Worm (Caenorhabditis elegans): ENCODE data around the gene srx-59.

Gene srx-59

DNA sequence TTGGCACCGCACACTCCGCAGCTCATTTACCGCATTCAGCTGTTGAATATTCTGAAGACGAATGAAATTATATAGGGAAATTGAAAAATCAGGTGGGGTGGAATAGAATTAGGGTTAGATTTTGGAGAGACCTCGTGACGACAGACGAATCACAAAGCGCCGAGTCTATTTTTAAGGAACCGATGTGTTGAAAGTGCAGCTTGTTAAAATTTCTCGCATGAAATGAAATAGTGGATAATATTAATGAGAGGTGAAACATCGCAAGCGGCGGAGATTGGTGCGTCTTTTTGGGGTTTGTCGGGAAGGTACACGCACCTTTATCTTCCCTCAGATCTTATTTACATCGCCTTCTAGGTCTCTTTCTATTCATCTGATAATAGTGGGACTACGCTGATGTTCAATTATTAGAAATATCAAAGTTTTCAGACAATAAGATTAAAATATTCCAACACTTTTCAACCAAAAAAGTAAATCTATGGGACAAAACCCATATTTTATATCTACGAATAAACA is 18.0 kb downstream of the srx-59 start, which contains the start of gene nhr-140:
Gene nhr-140, minus strand, starts transcription at position 51 of the 513 bp plus-strand sequence.
- TF ChIP-seq cog-1 (tag; optimal IDR thresholded peaks at IDR 0.05) (no peak), ztf-29 (GFP tag; IDR thresholded peaks at IDR 0.05) (no peak), T22C8.4 (GFP tag; IDR thresholded peaks at IDR 0.05) (no peak), flt-1 (GFP tag; IDR thresholded peaks at IDR 0.05) (no peak), ztf-23 (GFP tag; IDR thresholded peaks at IDR 0.05) (no peak), ref-1 (GFP tag; conservative IDR thresholded peaks at IDR 0.05) (no peak), klf-2 (GFP tag; conservative IDR thresholded peaks at IDR 0.05) (no peak), tab-1 (GFP tag; IDR thresholded peaks at IDR 0.05) (no peak)

DNA sequence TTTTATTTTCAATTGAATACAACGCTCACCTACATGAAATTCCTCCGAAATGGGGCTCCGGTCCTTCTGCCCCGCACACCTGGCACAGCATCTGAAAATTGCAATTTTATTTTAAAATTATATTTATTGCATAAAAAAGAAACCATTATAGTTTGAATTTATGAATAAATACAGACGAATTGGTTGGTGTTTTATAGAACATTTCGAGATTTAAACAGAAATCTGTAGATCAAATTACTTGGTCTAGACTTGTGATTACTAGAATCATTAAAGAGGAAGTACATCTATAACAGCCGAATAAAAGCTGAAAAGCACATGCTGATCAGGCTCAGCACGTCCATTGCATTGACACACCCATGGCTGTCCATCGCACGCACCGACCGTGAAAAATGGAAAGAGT is 20.1 kb downstream of the srx-59 start, which contains the start of gene nhr-162:
Gene nhr-162, minus strand, starts transcription at position 101 of the 400 bp plus-strand sequence.
- TF ChIP-seq flt-1 (GFP tag; IDR thresholded peaks at IDR 0.05): no peak
- no peak for TF ChIP-seq ztf-23 (GFP tag; IDR thresholded peaks at IDR 0.05)
- TF ChIP-seq cog-1 (tag; optimal IDR thresholded peaks at IDR 0.05): no peak
- no peak for TF ChIP-seq tab-1 (GFP tag; IDR thresholded peaks at IDR 0.05)
- TF ChIP-seq ztf-29 (GFP tag; IDR thresholded peaks at IDR 0.05): no peak
- TF ChIP-seq med-1 (GFP tag; optimal IDR thresholded peaks at IDR 0.05; ENCODE audit: insufficient read depth): no peak
- no peak for TF ChIP-seq klf-2 (GFP tag; conservative IDR thresholded peaks at IDR 0.05)

DNA sequence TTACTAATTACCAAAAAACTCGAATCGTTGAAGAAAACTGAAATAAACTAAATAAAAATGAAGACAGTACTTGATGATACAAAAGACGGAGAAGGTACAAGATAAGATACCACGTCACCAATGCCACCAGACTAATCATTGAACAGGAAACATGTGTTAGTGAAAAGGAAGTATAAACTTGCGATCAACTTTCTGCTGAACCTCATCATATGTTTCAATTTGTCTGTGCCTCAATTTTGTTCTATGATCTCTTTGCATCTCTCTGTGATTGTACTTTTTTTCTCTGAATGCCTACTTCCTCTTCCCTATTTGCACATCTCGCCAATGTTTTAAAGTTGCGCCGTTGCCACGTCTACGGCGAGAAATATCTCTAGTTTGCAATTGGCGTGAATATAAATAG is 22.3 kb downstream of the srx-59 start:
- TF ChIP-seq med-1 (GFP tag; optimal IDR thresholded peaks at IDR 0.05; ENCODE audit: insufficient read depth): no peak

DNA sequence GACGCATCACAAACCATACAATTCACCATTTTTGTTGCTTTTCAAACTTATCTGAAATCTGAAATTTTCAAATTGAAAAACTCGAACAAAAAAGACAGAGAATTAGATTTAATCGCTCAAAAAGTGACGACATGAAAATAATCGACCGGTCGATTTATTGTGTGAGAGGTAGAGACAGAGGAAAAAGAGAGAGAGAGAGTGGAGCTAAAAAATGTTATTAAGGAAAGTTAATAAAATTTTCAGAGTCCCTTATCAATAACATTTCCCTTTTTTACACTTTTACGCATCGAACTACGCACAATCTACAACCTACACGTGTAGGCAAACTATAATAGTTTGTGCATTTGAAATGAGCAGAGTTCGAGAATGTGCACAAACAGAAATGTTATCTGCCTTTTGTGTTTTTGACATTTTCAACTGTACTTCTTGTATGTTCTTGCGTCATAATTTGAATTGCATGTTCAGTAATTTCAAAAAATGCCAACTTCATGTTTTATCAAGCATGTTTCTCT is 25.4 kb downstream of the srx-59 start, which contains the start of gene nhr-107:
Gene nhr-107, minus strand, starts transcription at position 51 of the 512 bp plus-strand sequence.
- TF ChIP-seq flt-1 (GFP tag; IDR thresholded peaks at IDR 0.05): no peak
- no peak for TF ChIP-seq med-1 (GFP tag; optimal IDR thresholded peaks at IDR 0.05; ENCODE audit: insufficient read depth)
- TF ChIP-seq T22C8.4 (GFP tag; IDR thresholded peaks at IDR 0.05): no peak
- TF ChIP-seq ztf-29 (GFP tag; IDR thresholded peaks at IDR 0.05): no peak
- no peak for TF ChIP-seq cog-1 (tag; optimal IDR thresholded peaks at IDR 0.05)
- TF ChIP-seq tab-1 (GFP tag; IDR thresholded peaks at IDR 0.05): no peak

DNA sequence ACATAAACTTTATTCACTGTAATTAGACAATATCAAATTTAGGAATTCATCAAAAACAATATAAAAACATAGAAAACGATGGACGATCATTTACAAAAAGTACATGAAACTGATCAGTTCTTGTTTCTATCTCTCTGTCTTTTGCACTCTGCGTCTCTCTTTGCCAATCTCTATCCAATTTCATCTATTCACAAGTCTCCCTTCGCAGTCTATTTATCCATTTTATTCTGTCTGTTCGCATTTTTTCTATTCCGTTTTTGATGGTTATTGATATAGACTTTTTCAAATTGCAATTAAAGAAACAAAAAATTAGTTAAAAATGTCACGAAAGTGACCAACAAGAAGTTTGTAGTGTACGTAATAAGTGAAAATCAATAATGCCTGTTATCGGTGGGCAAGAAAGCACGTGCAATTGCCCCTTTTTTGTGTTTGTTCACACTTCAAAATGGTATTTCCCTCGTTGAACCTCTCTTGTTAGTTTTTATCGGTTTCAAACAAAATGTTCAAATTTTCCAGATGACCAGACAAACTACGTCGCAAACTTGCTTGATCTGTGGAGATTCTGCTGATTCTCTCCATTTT is 26.7 kb downstream of the srx-59 start, which contains the start of gene nhr-42:
Gene nhr-42, plus strand, starts transcription at position 517 of the 582 bp plus-strand sequence.
- TF ChIP-seq klf-2 (GFP tag; conservative IDR thresholded peaks at IDR 0.05) (no peak), T22C8.4 (GFP tag; IDR thresholded peaks at IDR 0.05) (no peak), ztf-29 (GFP tag; IDR thresholded peaks at IDR 0.05) (no peak), cog-1 (tag; optimal IDR thresholded peaks at IDR 0.05) (no peak), ztf-23 (GFP tag; IDR thresholded peaks at IDR 0.05) (no peak), ref-1 (GFP tag; conservative IDR thresholded peaks at IDR 0.05) (no peak), tab-1 (GFP tag; IDR thresholded peaks at IDR 0.05) (no peak), flt-1 (GFP tag; IDR thresholded peaks at IDR 0.05) (no peak), med-1 (GFP tag; optimal IDR thresholded peaks at IDR 0.05; ENCODE audit: insufficient read depth) (no peak)

DNA sequence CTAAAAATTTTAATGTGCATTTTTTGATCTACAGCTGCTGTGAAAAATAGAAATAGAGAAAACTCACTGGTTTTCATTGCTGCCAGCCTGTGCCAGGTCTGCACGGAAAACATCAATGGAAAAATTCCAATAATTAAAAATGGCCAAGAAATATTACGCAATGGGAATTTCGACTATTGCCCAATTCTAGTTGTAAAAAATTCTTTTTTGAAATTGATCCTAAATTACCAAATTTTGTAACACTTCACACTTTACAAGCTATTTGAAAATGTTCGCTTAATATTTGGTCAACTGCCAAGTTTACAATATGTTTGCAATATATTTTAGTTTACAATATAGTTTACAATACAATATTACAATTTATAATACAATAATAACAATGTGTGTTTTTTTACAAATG is 29.1 kb downstream of the srx-59 start:
- TF ChIP-seq ztf-23 (GFP tag; IDR thresholded peaks at IDR 0.05) (no peak), ref-1 (GFP tag; conservative IDR thresholded peaks at IDR 0.05) (no peak), tab-1 (GFP tag; IDR thresholded peaks at IDR 0.05) (no peak), klf-2 (GFP tag; conservative IDR thresholded peaks at IDR 0.05) (no peak), T22C8.4 (GFP tag; IDR thresholded peaks at IDR 0.05) (no peak), cog-1 (tag; optimal IDR thresholded peaks at IDR 0.05) (no peak), ztf-29 (GFP tag; IDR thresholded peaks at IDR 0.05) (no peak), med-1 (GFP tag; optimal IDR thresholded peaks at IDR 0.05; ENCODE audit: insufficient read depth) (no peak), flt-1 (GFP tag; IDR thresholded peaks at IDR 0.05) (no peak)

DNA sequence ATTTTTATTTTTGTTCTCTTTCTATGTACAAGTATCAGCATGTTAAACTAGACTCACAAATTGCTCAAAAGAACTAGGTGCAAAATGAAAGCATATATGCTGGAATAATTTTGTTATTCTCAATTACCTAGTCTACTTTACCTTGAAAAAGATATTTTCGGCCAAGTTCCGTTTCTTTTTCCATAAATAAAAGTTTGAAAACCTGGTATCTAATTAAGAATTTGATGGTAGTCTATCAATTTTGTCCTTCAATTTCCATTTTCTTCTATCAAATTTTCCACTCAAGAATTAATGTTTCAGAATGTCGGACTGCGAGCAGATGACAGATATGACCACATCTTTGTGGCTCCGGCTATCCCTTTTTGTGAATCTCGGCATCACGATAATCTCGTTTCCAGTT is 32.2 kb downstream of the srx-59 start, which contains the start of gene srab-4:
Gene srab-4, plus strand, starts transcription at position 301 of the 400 bp plus-strand sequence.
- TF ChIP-seq cog-1 (tag; optimal IDR thresholded peaks at IDR 0.05) (no peak), T22C8.4 (GFP tag; IDR thresholded peaks at IDR 0.05) (no peak), ref-1 (GFP tag; conservative IDR thresholded peaks at IDR 0.05) (no peak), klf-2 (GFP tag; conservative IDR thresholded peaks at IDR 0.05) (no peak), ztf-29 (GFP tag; IDR thresholded peaks at IDR 0.05) (no peak), flt-1 (GFP tag; IDR thresholded peaks at IDR 0.05) (no peak)

DNA sequence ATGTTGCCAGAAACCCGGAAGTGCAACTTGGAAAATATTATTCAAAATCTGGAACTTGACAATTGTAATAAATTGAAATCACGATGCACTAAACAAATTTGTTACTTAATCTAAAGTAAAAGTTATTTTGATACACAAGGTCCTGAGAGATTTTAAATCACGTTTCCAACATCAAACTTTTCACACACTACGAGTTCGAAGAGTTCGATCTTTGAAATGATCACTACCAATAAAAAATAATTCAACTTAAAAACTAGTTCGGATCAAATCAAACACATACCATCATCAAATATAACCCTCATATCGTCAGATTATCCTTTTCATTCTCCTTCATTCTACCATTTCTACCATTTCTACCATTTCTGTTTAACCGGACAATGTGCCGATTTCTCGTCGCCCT is 34.3 kb downstream of the srx-59 start, which contains the start of gene spig-10:
Gene spig-10, plus strand, starts transcription at position 301 of the 400 bp plus-strand sequence.
- TF ChIP-seq ref-1 (GFP tag; conservative IDR thresholded peaks at IDR 0.05): no peak
- no peak for TF ChIP-seq klf-2 (GFP tag; conservative IDR thresholded peaks at IDR 0.05)
- TF ChIP-seq cog-1 (tag; optimal IDR thresholded peaks at IDR 0.05): no peak
- TF ChIP-seq med-1 (GFP tag; optimal IDR thresholded peaks at IDR 0.05; ENCODE audit: insufficient read depth): no peak
- TF ChIP-seq T22C8.4 (GFP tag; IDR thresholded peaks at IDR 0.05): no peak
- TF ChIP-seq tab-1 (GFP tag; IDR thresholded peaks at IDR 0.05): no peak
- no peak for TF ChIP-seq flt-1 (GFP tag; IDR thresholded peaks at IDR 0.05)
- no peak for TF ChIP-seq ztf-23 (GFP tag; IDR thresholded peaks at IDR 0.05)
- TF ChIP-seq ztf-29 (GFP tag; IDR thresholded peaks at IDR 0.05): no peak

DNA sequence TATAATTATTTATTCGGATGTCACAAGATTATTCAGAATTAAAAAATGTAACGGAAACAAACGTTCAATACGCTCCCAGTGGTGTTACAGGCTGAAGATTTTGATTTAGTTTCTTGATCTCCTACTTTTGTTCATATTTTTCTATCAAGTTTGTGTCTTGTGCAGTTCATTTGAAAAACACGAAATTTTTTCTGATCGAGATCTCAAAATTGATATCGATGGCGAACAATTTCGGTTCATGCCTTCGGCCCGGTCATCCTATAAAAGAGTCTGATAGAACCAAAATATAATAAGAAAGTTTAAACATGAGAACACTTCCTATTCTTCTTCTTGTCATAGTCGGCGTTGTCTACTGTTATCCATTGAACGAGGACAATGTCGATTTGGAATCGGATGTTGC is 35.6 kb downstream of the srx-59 start, which contains the start of gene drd-10:
Gene drd-10, plus strand, starts transcription at position 301 of the 400 bp plus-strand sequence.
- TF ChIP-seq cog-1 (tag; optimal IDR thresholded peaks at IDR 0.05): no peak
- TF ChIP-seq ztf-23 (GFP tag; IDR thresholded peaks at IDR 0.05): no peak
- TF ChIP-seq tab-1 (GFP tag; IDR thresholded peaks at IDR 0.05): no peak
- TF ChIP-seq klf-2 (GFP tag; conservative IDR thresholded peaks at IDR 0.05): no peak
- TF ChIP-seq ztf-29 (GFP tag; IDR thresholded peaks at IDR 0.05): no peak
- TF ChIP-seq ref-1 (GFP tag; conservative IDR thresholded peaks at IDR 0.05): no peak
- TF ChIP-seq med-1 (GFP tag; optimal IDR thresholded peaks at IDR 0.05; ENCODE audit: insufficient read depth): no peak
- no peak for TF ChIP-seq T22C8.4 (GFP tag; IDR thresholded peaks at IDR 0.05)
- TF ChIP-seq flt-1 (GFP tag; IDR thresholded peaks at IDR 0.05): no peak

Measured in whole organism, midembryonic.